Worm (Caenorhabditis elegans) whole organism, early embryonic: Measurements from ENCODE around the gene rop-1.

Experiments used
- B0310.2 ChIP-seq: sonication (generic microtip); optimal IDR thresholded peaks from 2 replicates; lab custom pipeline; 2016; ENCODE audit warnings: mild to moderate bottlenecking, missing genetic modification characterization, missing compliant biosample characterization
- F13C5.2 ChIP-seq: sonication (generic microtip); optimal IDR thresholded peaks from 2 replicates; lab custom pipeline; 2017; ENCODE audit warnings: mild to moderate bottlenecking, missing genetic modification characterization, inconsistent platforms, missing compliant biosample characterization
- aly-1 ChIP-seq: sonication (generic microtip); optimal IDR thresholded peaks from 2 replicates; lab custom pipeline; 2016; ENCODE audit warnings: missing genetic modification characterization, missing compliant biosample characterization
- ama-1 ChIP-seq: fragments of 150-350 bp; optimal IDR thresholded peaks from 2 replicates; lab custom pipeline; 2014
- ceh-13 ChIP-seq: fragments of 200-800 bp; sonication (Bioruptor generic); optimal IDR thresholded peaks from 2 replicates; lab custom pipeline; 2018; ENCODE audit warnings: mild to moderate bottlenecking, missing genetic modification characterization, missing compliant biosample characterization
- ceh-36 ChIP-seq: sonication (generic microtip); optimal IDR thresholded peaks from 2 replicates; lab custom pipeline; 2016; ENCODE audit warnings: missing genetic modification characterization, inconsistent platforms, missing compliant biosample characterization
- ets-7 ChIP-seq: sonication (generic microtip); optimal IDR thresholded peaks from 2 replicates; lab custom pipeline; 2016; ENCODE audit warnings: missing genotype, missing genetic modification characterization, missing compliant biosample characterization
- flt-1 ChIP-seq: fragments of 200-800 bp; sonication (Bioruptor generic); IDR thresholded peaks from 2 replicates; pipeline ENCODE4 v1.3.6; 2022; ENCODE audit warnings: missing genetic modification characterization, missing compliant biosample characterization
- hmbx-1 ChIP-seq: sonication (generic microtip); optimal IDR thresholded peaks from 2 replicates; lab custom pipeline; 2016; ENCODE audit warnings: mild to moderate bottlenecking, missing genetic modification characterization, missing compliant biosample characterization
- hmg-4 ChIP-seq: fragments of 200-800 bp; sonication (Bioruptor generic); optimal IDR thresholded peaks from 2 replicates; lab custom pipeline; 2018; ENCODE audit warnings: mild to moderate bottlenecking, missing genetic modification characterization, missing compliant biosample characterization
- hnd-1 ChIP-seq: sonication (generic microtip); optimal IDR thresholded peaks from 2 replicates; lab custom pipeline; 2016; ENCODE audit warnings: missing genetic modification characterization, missing compliant biosample characterization
- pes-1 ChIP-seq: fragments of 200-800 bp; sonication (Bioruptor generic); IDR thresholded peaks from 2 replicates; pipeline ENCODE4 v1.3.6; 2022; ENCODE audit warnings: missing genetic modification reagents, missing genetic modification characterization, missing compliant biosample characterization
- scrt-1 ChIP-seq: fragments of 200-800 bp; sonication (Bioruptor generic); IDR thresholded peaks from 2 replicates; pipeline ENCODE4 v1.3.6; 2022; ENCODE audit warnings: missing genetic modification characterization, missing compliant biosample characterization
- sea-1 ChIP-seq: fragments of 200-800 bp; sonication (Bioruptor generic); conservative IDR thresholded peaks from 2 replicates; pipeline ENCODE4 v1.3.6; 2022; ENCODE audit warnings: missing genetic modification characterization, missing compliant biosample characterization
- tbx-11 ChIP-seq: fragments of 200-800 bp; sonication (Bioruptor generic); IDR thresholded peaks from 2 replicates; pipeline ENCODE4 v1.3.6; 2022; ENCODE audit warnings: missing genetic modification characterization, missing compliant biosample characterization
- tbx-37 ChIP-seq: fragments of 200-800 bp; sonication (Bioruptor generic); conservative IDR thresholded peaks from 2 replicates; pipeline ENCODE4 v1.3.6; 2022; ENCODE audit warnings: missing genetic modification reagents, missing genetic modification characterization, missing compliant biosample characterization
- tra-4 ChIP-seq: sonication (generic microtip); optimal IDR thresholded peaks from 2 replicates; lab custom pipeline; 2017; ENCODE audit warnings: missing genetic modification characterization, missing compliant biosample characterization

The rop-1 gene

DNA sequence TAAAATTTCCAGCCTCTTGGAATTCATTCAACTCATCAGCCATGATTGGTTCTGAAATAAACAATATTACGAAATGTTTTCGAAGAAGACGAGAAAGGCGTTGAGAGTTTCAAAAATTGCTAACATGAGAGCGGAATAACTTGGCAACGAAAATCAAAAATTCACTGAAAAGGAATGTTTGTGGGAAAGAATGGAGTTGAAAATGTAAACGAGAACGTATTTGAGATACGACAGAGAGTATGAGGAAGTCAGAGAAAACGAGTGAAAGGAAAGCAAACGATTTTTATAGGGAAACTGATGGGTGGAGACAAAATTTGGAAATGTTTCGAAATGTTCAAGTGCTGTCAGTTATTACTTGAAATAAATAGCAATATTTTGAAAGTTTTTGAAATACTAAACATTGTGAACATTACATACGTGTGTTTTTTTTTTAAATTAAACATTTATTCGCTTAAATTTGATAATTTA, at the start of gene rop-1:
Gene rop-1 (minus strand): TSS at position 51 of the 468 bp plus-strand sequence.
- TF ChIP-seq hmbx-1 (tag; lab: Kevin White, UChicago) (no peak), tbx-11 (GFP tag; lab: Robert Waterston, UW) (no peak)

DNA sequence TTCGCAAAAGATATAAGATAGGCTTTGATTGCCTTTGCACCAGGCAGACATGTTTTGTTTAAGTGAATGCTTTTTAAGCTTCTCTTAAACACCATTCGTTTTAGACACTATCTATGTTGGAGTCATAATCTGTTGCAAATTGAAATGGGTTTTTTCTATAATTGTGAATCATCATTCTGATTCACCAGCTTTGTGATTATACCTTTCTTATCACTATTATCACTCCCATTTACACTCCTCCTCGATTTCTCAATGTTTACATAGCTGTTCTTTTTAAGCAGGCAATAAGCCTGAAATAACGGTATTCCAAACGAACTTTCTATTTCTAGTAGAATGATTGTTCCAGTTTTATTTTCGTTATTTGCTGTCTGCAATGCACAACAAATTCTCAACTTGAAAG, 42.2 kb upstream of the rop-1 start, which contains the start of gene B0024.4:
Gene B0024.4 (plus strand): TSS at position 301 of the 400 bp plus-strand sequence.
- TF ChIP-seq aly-1 (tag; lab: Kevin White, UChicago) (no peak), ceh-13 (no peak), tra-4 (tag; lab: Kevin White, UChicago) (no peak), ets-7 (no peak), F13C5.2 (tag; lab: Kevin White, UChicago) (no peak), hmg-4 (GFP tag; lab: Kevin White, UChicago) (no peak), B0310.2 (no peak), sea-1 (no peak), hmbx-1 (tag; lab: Kevin White, UChicago) (no peak), ama-1 (lab: Kevin White, UChicago) (no peak), tbx-37 (no peak), pes-1 (GFP tag; lab: Robert Waterston, UW) (no peak)

DNA sequence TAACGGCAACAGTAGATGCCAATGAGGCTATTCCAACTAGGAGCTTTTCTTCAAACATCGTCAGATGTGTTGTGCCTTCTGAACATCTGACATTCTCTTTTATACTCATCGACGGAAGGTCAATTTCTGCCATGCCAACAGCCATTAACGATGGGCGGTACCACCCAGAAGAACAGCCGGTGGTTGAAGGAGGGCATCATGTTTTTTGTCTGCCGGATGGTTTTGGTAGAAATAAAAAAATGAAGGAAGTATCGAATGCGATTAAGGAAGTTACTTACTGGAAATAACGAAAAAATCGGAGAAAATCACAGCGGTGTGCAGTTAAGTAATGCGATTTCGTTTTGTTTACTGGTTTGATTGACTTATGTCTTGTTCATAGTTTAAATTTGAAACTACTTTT, 39.7 kb upstream of the rop-1 start, which contains the start of gene col-150:
Gene col-150 (minus strand): TSS at position 101 of the 400 bp plus-strand sequence.
- TF ChIP-seq ceh-13, result no peak

DNA sequence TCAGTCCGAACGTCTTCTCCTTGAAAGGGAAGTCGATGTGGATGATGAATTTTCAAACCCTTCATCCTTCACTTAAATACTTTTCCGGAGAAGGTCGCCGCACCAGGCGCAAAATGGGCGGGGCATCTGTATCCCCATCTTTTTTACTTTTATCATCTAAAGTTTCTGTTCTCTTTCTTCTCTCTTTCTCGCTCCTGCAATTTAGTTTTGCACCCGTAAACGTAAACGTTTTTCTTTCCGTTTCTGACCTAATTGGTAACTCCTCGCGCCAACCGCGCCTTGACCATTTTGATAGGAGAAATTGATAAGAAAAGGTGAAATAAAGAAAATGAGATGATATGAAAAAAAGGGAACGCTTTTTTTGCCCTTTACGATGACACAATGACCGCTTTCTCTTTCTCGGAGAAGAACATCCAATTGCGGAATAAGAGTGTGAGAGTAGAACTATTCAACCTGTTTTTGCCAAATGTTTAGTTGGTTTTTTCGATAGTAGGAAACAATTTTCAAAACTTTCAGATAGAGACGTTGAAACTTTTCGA, 38.0 kb upstream of the rop-1 start, which contains the start of gene col-149:
Gene col-149 (minus strand): TSS at position 51 of the 539 bp plus-strand sequence.
- TF ChIP-seq ama-1 (lab: Kevin White, UChicago) (no peak), hmg-4 (GFP tag; lab: Kevin White, UChicago) (no peak), ceh-36 (tag; lab: Kevin White, UChicago) (no peak), tbx-37 (no peak), sea-1 (no peak), ceh-13 (no peak), hmbx-1 (tag; lab: Kevin White, UChicago) (no peak), flt-1 (GFP tag; lab: Robert Waterston, UW) (no peak), hnd-1 (no peak)

DNA sequence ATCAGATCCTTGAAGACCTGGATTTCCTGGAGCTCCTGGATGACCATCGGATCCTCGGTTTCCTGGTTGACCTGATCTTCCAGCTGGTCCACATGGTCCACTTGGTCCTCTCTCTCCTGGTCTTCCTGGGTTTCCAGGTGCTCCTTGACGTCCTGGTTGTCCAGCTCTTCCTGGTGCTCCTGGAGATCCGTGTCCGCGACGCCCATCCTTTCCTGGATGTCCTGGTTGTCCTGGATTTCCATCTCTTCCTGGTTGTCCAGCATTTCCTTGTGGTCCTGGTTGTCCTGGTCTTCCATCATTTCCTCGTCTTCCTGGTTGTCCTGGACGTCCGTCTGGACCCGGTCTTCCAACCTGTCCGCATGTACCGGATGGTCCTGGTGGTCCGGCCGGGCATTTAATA, 37.0 kb upstream of the rop-1 start:
- TF ChIP-seq aly-1 (tag; lab: Kevin White, UChicago) (no peak), pes-1 (GFP tag; lab: Robert Waterston, UW) (no peak), tra-4 (tag; lab: Kevin White, UChicago) (no peak), F13C5.2 (tag; lab: Kevin White, UChicago) (no peak), ceh-36 (tag; lab: Kevin White, UChicago) (no peak), B0310.2 (no peak), ets-7 (no peak), sea-1 (no peak), flt-1 (GFP tag; lab: Robert Waterston, UW) (no peak), hmbx-1 (tag; lab: Kevin White, UChicago) (no peak)

DNA sequence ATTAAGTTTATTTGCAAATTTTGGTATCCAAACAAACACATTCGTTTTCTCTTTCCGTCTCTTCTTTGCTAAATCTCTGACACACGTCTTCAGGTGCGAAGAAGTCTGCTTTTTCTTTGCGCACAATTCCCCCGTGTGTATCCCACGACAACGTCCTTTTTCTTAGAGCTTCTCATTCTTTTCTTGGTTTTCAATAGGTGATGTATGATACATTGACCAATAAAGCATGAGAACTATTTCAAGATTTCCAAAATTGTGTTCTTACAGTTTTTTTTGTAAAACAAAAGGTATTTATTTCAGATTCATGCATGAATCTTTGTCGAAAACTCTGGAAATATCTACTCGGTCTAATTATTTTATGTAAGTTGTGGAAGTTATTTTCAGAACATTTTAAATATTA, 34.9 kb upstream of the rop-1 start, which contains the start of gene B0024.15:
Gene B0024.15 (plus strand): TSS at position 301 of the 400 bp plus-strand sequence.
- TF ChIP-seq ama-1 (lab: Kevin White, UChicago) (no peak), F13C5.2 (tag; lab: Kevin White, UChicago) (no peak), hmbx-1 (tag; lab: Kevin White, UChicago) (no peak), pes-1 (GFP tag; lab: Robert Waterston, UW) (no peak), tbx-37 (no peak), ceh-36 (tag; lab: Kevin White, UChicago) (no peak), aly-1 (tag; lab: Kevin White, UChicago) (no peak), ets-7 (no peak), ceh-13 (no peak), sea-1 (no peak), tbx-11 (GFP tag; lab: Robert Waterston, UW) (no peak)

DNA sequence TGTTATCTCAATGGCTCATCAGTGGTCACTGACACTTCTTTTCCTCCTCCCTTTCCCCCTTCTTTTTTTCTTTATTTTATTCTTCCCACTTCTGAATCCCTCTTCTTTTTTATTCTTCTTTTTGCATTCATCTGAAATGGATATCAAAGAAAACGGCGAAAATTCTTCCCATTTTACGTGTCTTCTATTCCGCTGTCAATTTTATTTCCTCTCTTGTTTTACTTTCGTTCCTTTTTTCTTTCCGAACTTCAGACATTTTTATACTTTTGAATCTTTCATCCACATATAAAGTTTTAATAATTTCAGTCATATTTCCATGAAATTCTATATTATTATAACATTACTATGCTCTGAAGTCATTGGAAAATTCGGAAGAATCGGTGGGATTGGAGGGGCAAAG, 32.4 kb upstream of the rop-1 start, which contains the start of gene B0024.3:
Gene B0024.3 (plus strand): TSS at position 301 of the 400 bp plus-strand sequence.
- no peak for TF ChIP-seq hmbx-1 (tag; lab: Kevin White, UChicago)
- TF ChIP-seq tra-4 (tag; lab: Kevin White, UChicago), result no peak
- no peak for TF ChIP-seq hmg-4 (GFP tag; lab: Kevin White, UChicago)
- TF ChIP-seq ceh-13, result no peak

DNA sequence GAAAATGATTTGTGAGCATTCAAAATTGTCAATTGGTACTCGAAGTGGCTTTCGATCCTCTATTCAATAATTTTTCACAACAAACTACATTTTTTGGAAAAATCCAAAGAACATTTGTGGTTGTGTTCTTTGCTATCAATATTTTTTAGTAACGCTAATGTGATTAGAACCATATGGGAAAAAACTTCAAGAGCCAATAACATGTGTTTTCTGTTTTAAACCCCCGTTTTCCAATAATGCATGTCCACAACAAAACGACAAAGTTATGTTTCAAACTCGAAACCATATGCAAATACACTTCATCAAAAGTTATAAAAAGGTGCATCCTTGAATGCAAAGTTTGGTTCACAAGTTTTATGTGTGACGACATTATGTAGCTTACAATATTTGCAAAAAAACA, 31.0 kb upstream of the rop-1 start:
- TF ChIP-seq scrt-1 (GFP tag; lab: Robert Waterston, UW), result no peak
- TF ChIP-seq ceh-13, result no peak
- TF ChIP-seq tbx-37, result no peak
- TF ChIP-seq aly-1 (tag; lab: Kevin White, UChicago), result no peak
- TF ChIP-seq ceh-36 (tag; lab: Kevin White, UChicago), result no peak

DNA sequence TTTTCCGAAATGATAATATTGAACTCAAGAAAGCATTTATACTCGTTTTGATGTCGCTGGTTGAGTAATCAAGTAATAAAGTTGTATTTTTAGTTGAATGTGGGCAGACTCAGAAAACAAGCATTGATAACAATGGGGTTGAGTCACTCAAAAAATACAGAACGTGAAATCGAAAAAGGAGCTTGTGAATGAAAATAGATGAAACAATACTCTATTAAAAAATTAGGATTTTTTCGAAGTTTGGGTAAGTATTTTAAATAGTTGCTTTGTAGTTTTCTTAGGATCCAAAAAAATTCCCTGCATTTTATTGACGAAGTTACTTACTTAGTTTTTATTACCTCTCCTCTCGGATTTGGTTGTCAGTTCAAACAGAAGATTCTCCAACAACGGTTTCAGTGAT, 28.6 kb upstream of the rop-1 start, which contains the start of gene lys-3:
Gene lys-3 (minus strand): TSS at position 101 of the 400 bp plus-strand sequence.
- TF ChIP-seq tbx-11 (GFP tag; lab: Robert Waterston, UW), result no peak
- TF ChIP-seq hnd-1, result no peak
- TF ChIP-seq F13C5.2 (tag; lab: Kevin White, UChicago), result no peak
- TF ChIP-seq ets-7, result no peak
- TF ChIP-seq tbx-37, result no peak
- no peak for TF ChIP-seq sea-1
- TF ChIP-seq hmg-4 (GFP tag; lab: Kevin White, UChicago), result no peak
